Fruit fly (Drosophila melanogaster) whole organism, adult: ENCODE data around the gene CG12310.

Experiments used
- CG1620 ChIP-seq: fragments of 200-800 bp; sonication (Bioruptor generic); optimal IDR thresholded peaks from 2 replicates; lab custom pipeline; 2016; ENCODE audit warnings: missing biosample characterization, missing genetic modification characterization
- CG33017 ChIP-seq: fragments of 200-800 bp; sonication (Bioruptor generic); optimal IDR thresholded peaks from 2 replicates; lab custom pipeline; 2018; ENCODE audit warnings: missing biosample characterization, mild to moderate bottlenecking, missing genetic modification characterization, moderate library complexity
- CG5204 ChIP-seq: fragments of 200-800 bp; sonication (Bioruptor generic); optimal IDR thresholded peaks from 2 replicates; lab custom pipeline; 2016; ENCODE audit warnings: missing biosample characterization, missing genetic modification characterization
- CG7101 ChIP-seq: fragments of 200-800 bp; sonication (Bioruptor generic); optimal IDR thresholded peaks from 2 replicates; lab custom pipeline; 2018; ENCODE audit warnings: missing biosample characterization, mild to moderate bottlenecking, missing genetic modification characterization, moderate library complexity
- Mnt ChIP-seq: fragments of 200-800 bp; sonication (Bioruptor generic); optimal IDR thresholded peaks from 2 replicates; lab custom pipeline; 2016; ENCODE audit warnings: missing biosample characterization, mild to moderate bottlenecking, missing genetic modification characterization
- bab1 ChIP-seq: fragments of 200-800 bp; sonication (Bioruptor generic); optimal IDR thresholded peaks from 3 replicates; lab custom pipeline; 2019; ENCODE audit warnings: missing biosample characterization, mild to moderate bottlenecking, missing genetic modification characterization, moderate library complexity
- tj ChIP-seq: fragments of 200-800 bp; sonication (Bioruptor generic); optimal IDR thresholded peaks from 3 replicates; lab custom pipeline; 2017; ENCODE audit warnings: missing biosample characterization, mild to moderate bottlenecking, missing genetic modification characterization, moderate library complexity

DNA sequence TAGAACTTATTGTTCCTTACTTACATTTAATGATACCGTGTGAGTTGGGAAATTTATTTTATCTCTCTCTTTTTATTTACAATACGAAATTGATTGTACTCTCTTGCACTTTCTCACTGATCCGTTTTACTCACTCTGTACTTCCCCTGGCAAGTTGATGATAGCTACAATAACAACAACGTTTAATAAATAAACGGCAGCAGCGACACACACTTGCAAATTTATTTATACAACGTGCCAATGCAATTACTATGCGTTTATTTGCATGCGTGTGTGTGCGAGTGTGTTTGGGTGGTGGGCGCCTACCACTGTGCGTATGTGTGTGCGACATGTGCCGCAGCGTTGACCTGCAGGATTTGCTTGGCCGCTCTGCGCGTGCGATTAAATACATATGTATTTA, 48.9 kb upstream of the CG12310 start:
- no peak for TF ChIP-seq Mnt (GFP tag; lab: Kevin White, UChicago)
- no peak for TF ChIP-seq tj
- TF ChIP-seq CG5204 (GFP tag; lab: Kevin White, UChicago): no peak
- no peak for TF ChIP-seq CG1620 (GFP tag; lab: Kevin White, UChicago)
- TF ChIP-seq bab1 (GFP tag; lab: Kevin White, UChicago): no peak
- no peak for TF ChIP-seq CG33017 (tag; lab: Kevin White, UChicago)
- no peak for TF ChIP-seq CG7101 (tag; lab: Kevin White, UChicago)
